Worm (Caenorhabditis elegans) whole organism, L3 larva: ENCODE data around the gene npr-40.
A peak's percentile ranks its signal among the peaks of the same experiment; 100 is the strongest.

ENCODE experiments used
- R02D3.7 ChIP-seq: fragments of 150-350 bp; optimal IDR thresholded peaks from 2 replicates; lab custom pipeline; 2014; ENCODE audit warnings: missing biosample characterization, missing genetic modification characterization
- ZK546.5 ChIP-seq: sonication (generic microtip); optimal IDR thresholded peaks from 2 replicates; lab custom pipeline; 2017; ENCODE audit warnings: missing biosample characterization, missing genetic modification characterization
- aly-2 ChIP-seq: fragments of 150-350 bp; optimal IDR thresholded peaks from 2 replicates; lab custom pipeline; 2014; ENCODE audit warnings: missing biosample characterization, missing genetic modification characterization
- ama-1 ChIP-seq: fragments of 150-350 bp; optimal IDR thresholded peaks from 2 replicates; lab custom pipeline; 2018
- daf-12 ChIP-seq: fragments of 150-350 bp; optimal IDR thresholded peaks from 2 replicates; lab custom pipeline; 2014; ENCODE audit warnings: missing biosample characterization, missing genetic modification reagents, missing genetic modification characterization
- egl-27 ChIP-seq: sonication (generic microtip); optimal IDR thresholded peaks from 4 replicates; lab custom pipeline; 2017; ENCODE audit warnings: missing biosample characterization, missing genetic modification reagents, missing genetic modification characterization
- egl-5 ChIP-seq: fragments of 150-350 bp; optimal IDR thresholded peaks from 2 replicates; lab custom pipeline; 2017; ENCODE audit warnings: missing biosample characterization, missing genetic modification reagents, missing genetic modification characterization, inconsistent platforms
- elt-1 ChIP-seq: fragments of 150-350 bp; optimal IDR thresholded peaks from 2 replicates; lab custom pipeline; 2014; ENCODE audit warnings: missing biosample characterization, missing genetic modification characterization
- elt-2 ChIP-seq: sonication (generic microtip); optimal IDR thresholded peaks from 2 replicates; lab custom pipeline; 2016; ENCODE audit warnings: missing genetic modification reagents, mild to moderate bottlenecking, missing genetic modification characterization, missing compliant biosample characterization
- fkh-10 ChIP-seq: sonication (generic microtip); optimal IDR thresholded peaks from 2 replicates; lab custom pipeline; 2017; ENCODE audit warnings: missing biosample characterization, missing genetic modification reagents, missing genetic modification characterization
- fkh-2 ChIP-seq: fragments of 150-350 bp; optimal IDR thresholded peaks from 2 replicates; lab custom pipeline; 2014; ENCODE audit warnings: missing biosample characterization, missing genetic modification reagents, missing genetic modification characterization
- hmg-11 ChIP-seq: sonication (generic microtip); optimal IDR thresholded peaks from 2 replicates; lab custom pipeline; 2016; ENCODE audit warnings: missing genetic modification characterization, missing compliant biosample characterization
- jun-1 ChIP-seq: fragments of 150-350 bp; optimal IDR thresholded peaks from 2 replicates; lab custom pipeline; 2014; ENCODE audit warnings: missing biosample characterization, missing genetic modification reagents, missing genetic modification characterization
- lin-15B ChIP-seq: fragments of 150-350 bp; optimal IDR thresholded peaks from 2 replicates; lab custom pipeline; 2014; ENCODE audit warnings: missing biosample characterization, missing genetic modification characterization
- lin-39 ChIP-seq: fragments of 150-350 bp; optimal IDR thresholded peaks from 2 replicates; lab custom pipeline; 2018; ENCODE audit warnings: missing biosample characterization, missing genetic modification reagents, missing genetic modification characterization
- lsy-12 ChIP-seq: sonication (generic microtip); optimal IDR thresholded peaks from 2 replicates; lab custom pipeline; 2016; ENCODE audit warnings: mild to moderate bottlenecking, missing genetic modification characterization, missing compliant biosample characterization
- mdl-1 ChIP-seq: fragments of 150-350 bp; optimal IDR thresholded peaks from 2 replicates; lab custom pipeline; 2014; ENCODE audit warnings: missing biosample characterization, missing genetic modification characterization
- mml-1 ChIP-seq: fragments of 150-350 bp; sonication (generic microtip); optimal IDR thresholded peaks from 3 replicates; lab custom pipeline; 2014; ENCODE audit warnings: missing biosample characterization, missing genetic modification characterization
- nfya-1 ChIP-seq: sonication (generic microtip); optimal IDR thresholded peaks from 2 replicates; lab custom pipeline; 2017; ENCODE audit warnings: missing genetic modification characterization, mild to moderate bottlenecking, missing compliant biosample characterization, antibody characterized with exemption, moderate library complexity; ENCODE audit not compliant: insufficient read depth
- nhr-11 ChIP-seq: fragments of 150-350 bp; optimal IDR thresholded peaks from 2 replicates; lab custom pipeline; 2014; ENCODE audit warnings: missing biosample characterization, missing genetic modification characterization
- nhr-12 ChIP-seq: fragments of 150-350 bp; optimal IDR thresholded peaks from 2 replicates; lab custom pipeline; 2014; ENCODE audit warnings: missing biosample characterization, missing genetic modification characterization
- nhr-23 ChIP-seq: fragments of 150-350 bp; optimal IDR thresholded peaks from 2 replicates; lab custom pipeline; 2014; ENCODE audit warnings: missing biosample characterization, missing genetic modification reagents, missing genetic modification characterization
- nhr-237 ChIP-seq: fragments of 150-350 bp; optimal IDR thresholded peaks from 2 replicates; lab custom pipeline; 2014; ENCODE audit warnings: missing biosample characterization, missing genetic modification characterization
- nhr-28 ChIP-seq: fragments of 150-350 bp; optimal IDR thresholded peaks from 2 replicates; lab custom pipeline; 2014; ENCODE audit warnings: missing biosample characterization, missing genetic modification characterization
- nhr-43 ChIP-seq: sonication (generic microtip); optimal IDR thresholded peaks from 2 replicates; lab custom pipeline; 2016; ENCODE audit warnings: mild to moderate bottlenecking, missing genetic modification characterization, missing compliant biosample characterization; ENCODE audit not compliant: poor library complexity, severe bottlenecking
- nhr-67 ChIP-seq: fragments of 150-350 bp; optimal IDR thresholded peaks from 2 replicates; lab custom pipeline; 2014; ENCODE audit warnings: missing biosample characterization, missing genetic modification characterization
- sea-2 ChIP-seq: fragments of 150-350 bp; sonication (generic microtip); optimal IDR thresholded peaks from 4 replicates; lab custom pipeline; 2014; ENCODE audit warnings: missing biosample characterization, missing genetic modification reagents, missing genetic modification characterization
- snpc-4 ChIP-seq: fragments of 150-350 bp; optimal IDR thresholded peaks from 2 replicates; lab custom pipeline; 2014; ENCODE audit warnings: missing biosample characterization, missing genetic modification characterization
- tbx-2 ChIP-seq: sonication (generic microtip); optimal IDR thresholded peaks from 2 replicates; lab custom pipeline; 2016; ENCODE audit warnings: mild to moderate bottlenecking, missing genetic modification characterization, missing compliant biosample characterization
- unc-39 ChIP-seq: sonication (generic microtip); optimal IDR thresholded peaks from 4 replicates; lab custom pipeline; 2017; ENCODE audit warnings: missing biosample characterization, missing genetic modification characterization
- unc-62 ChIP-seq: fragments of 150-350 bp; sonication (generic microtip); optimal IDR thresholded peaks from 4 replicates; lab custom pipeline; 2014; ENCODE audit warnings: missing biosample characterization, missing genetic modification reagents, missing genetic modification characterization
- zag-1 ChIP-seq: fragments of 150-350 bp; optimal IDR thresholded peaks from 2 replicates; lab custom pipeline; 2014; ENCODE audit warnings: missing biosample characterization, missing genetic modification characterization
- ztf-4 ChIP-seq: fragments of 150-350 bp; optimal IDR thresholded peaks from 2 replicates; lab custom pipeline; 2014; ENCODE audit warnings: missing biosample characterization, missing genetic modification characterization

npr-40 gene

DNA sequence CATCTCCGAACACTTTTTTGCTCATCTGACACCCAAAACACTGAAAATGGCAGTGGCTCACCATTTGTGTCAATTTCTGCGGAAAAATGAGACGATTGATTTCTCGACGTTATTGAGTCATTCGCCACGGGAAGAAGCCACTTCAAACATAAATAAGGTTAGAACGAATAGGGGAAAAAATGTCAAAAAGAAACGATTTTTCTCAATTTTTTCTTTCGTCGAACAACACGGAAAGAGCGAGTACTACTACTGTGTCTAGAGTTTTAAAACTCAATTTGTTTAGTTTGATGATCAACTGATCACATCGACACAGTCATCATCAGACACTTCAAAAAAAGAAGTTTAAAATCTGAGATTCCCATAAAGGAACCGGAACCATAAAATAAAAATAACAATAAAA is 2.2 kb downstream of the npr-40 start:
- no peak for TF ChIP-seq nhr-28 (tag; lab: Kevin White, UChicago)
- TF ChIP-seq fkh-10 (GFP tag; lab: Kevin White, UChicago) = peak; percentile 86

ce11 chrX:14922758-14923157 is 4.1 kb downstream of the npr-40 start:
- TF ChIP-seq tbx-2 (tag; lab: Kevin White, UChicago) (no peak), ztf-4 (tag; lab: Kevin White, UChicago) (no peak), nhr-43 (tag; lab: Kevin White, UChicago) (no peak), nhr-237 (tag; lab: Kevin White, UChicago) (no peak), unc-39 (tag; lab: Kevin White, UChicago) (no peak), nhr-67 (tag; lab: Kevin White, UChicago) (no peak), lin-15B (tag; lab: Kevin White, UChicago) (no peak)

DNA sequence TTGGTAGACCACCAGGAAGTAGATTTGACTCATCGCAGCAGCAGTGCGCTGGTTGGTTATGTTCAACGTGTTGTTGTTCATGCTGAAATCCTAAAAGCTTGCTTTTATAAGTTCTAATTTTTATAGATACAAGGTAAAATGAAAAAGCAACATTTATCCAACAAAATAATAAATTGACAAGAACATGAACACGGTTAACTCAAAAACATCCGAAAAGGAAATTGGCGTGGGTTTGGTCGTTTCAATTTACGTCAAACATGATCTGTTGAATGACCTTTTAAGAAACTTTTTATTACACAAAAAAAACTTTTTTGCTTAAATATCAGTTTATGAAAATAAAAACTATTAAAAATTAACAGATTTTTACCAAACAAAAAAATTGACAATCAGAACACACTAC is 10.2 kb downstream of the npr-40 start, which contains the start of gene ntr-2:
ntr-2 (minus strand) TSS at position 101 of the 400 bp plus-strand sequence.
- no peak for TF ChIP-seq sea-2 (GFP tag; lab: Kevin White, UChicago)
- TF ChIP-seq tbx-2 (tag; lab: Kevin White, UChicago) = no peak
- TF ChIP-seq nhr-43 (tag; lab: Kevin White, UChicago) = no peak
- TF ChIP-seq nfya-1 (tag; lab: Kevin White, UChicago) = no peak
- TF ChIP-seq daf-12 (tag; lab: Kevin White, UChicago) = no peak
- TF ChIP-seq egl-27 (tag; lab: Kevin White, UChicago) = no peak
- no peak for TF ChIP-seq ama-1
- no peak for TF ChIP-seq ztf-4 (tag; lab: Kevin White, UChicago)
- no peak for TF ChIP-seq fkh-2
- TF ChIP-seq nhr-12 (tag; lab: Kevin White, UChicago) = no peak
- no peak for TF ChIP-seq egl-5 (tag; lab: Kevin White, UChicago)
- no peak for TF ChIP-seq unc-39 (tag; lab: Kevin White, UChicago)
- no peak for TF ChIP-seq hmg-11 (tag; lab: Kevin White, UChicago)
- no peak for TF ChIP-seq mml-1 (tag; lab: Kevin White, UChicago)
- no peak for TF ChIP-seq mdl-1
- no peak for TF ChIP-seq zag-1
- no peak for TF ChIP-seq nhr-11 (tag; lab: Kevin White, UChicago)
- no peak for TF ChIP-seq ZK546.5

DNA sequence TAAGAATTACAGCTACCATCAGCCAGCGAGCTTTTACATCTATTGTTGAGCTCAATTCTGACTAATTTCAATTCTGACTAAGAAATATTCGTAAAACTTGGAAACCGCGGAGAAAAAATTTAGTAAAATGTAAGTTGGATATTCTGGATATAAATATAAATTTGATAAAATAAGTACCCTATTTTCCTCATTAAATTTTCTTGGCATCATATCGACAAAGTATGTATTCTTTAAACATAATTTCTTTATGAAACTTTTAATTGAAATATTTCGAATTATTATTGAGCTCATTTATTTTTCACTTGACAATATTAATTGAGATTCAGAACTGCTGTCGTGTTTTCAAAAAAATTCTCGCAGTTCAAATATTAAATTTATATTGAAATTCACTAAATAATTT is 10.9 kb downstream of the npr-40 start:
- TF ChIP-seq nhr-28 (tag; lab: Kevin White, UChicago) (no peak), aly-2 (tag; lab: Kevin White, UChicago) (no peak), egl-27 (tag; lab: Kevin White, UChicago) (no peak), ZK546.5 (no peak), R02D3.7 (tag; lab: Kevin White, UChicago) (no peak), lin-15B (tag; lab: Kevin White, UChicago) (no peak), unc-62 (GFP tag; lab: Kevin White, UChicago) (no peak), elt-2 (tag; lab: Kevin White, UChicago) (no peak), snpc-4 (tag; lab: Kevin White, UChicago) (no peak), jun-1 (no peak), hmg-11 (tag; lab: Kevin White, UChicago) (no peak), zag-1 (no peak), elt-1 (tag; lab: Kevin White, UChicago) (no peak), egl-5 (tag; lab: Kevin White, UChicago) (no peak), fkh-2 (no peak), lsy-12 (tag; lab: Kevin White, UChicago) (no peak)
- TF ChIP-seq, all 47 proteins: peak for 0

ce11 chrX:14931443-14931842 is 12.8 kb downstream of the npr-40 start:
- TF ChIP-seq lin-39 = no peak
- TF ChIP-seq snpc-4 (tag; lab: Kevin White, UChicago) = peak; percentile 1
- TF ChIP-seq daf-12 (tag; lab: Kevin White, UChicago) = no peak

DNA sequence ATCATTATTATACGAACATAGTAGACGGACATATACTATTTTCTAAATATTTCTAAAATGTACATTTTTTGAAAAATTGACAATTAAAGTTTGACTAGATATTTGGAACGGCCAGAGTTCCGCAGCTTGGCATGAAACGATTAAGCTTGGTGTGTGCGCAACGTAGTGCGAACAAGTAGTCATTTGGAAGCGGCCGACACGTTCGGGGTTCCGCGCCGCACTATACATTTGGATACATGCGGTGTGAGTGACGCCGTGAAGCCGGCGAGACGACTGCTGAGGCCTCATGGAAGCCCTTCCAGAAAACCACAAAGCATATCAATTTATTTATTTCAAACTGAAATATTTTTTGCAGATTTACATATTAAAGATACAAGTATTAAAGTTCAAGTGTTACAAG is 19.6 kb downstream of the npr-40 start:
- peak; percentile 80 for TF ChIP-seq snpc-4 (tag; lab: Kevin White, UChicago)
- no peak for TF ChIP-seq nhr-23
- TF ChIP-seq, all 47 proteins: peak for 1
